Worm (Caenorhabditis elegans) whole organism, mixed stage, embryonic: ENCODE measurements around the gene clec-241.

Experiments used
- M03D4.4 ChIP-seq: sonication (generic microtip); optimal IDR thresholded peaks from 2 replicates; lab custom pipeline; 2017; ENCODE audit warnings: mild to moderate bottlenecking, missing genetic modification characterization, missing compliant biosample characterization
- bed-3 ChIP-seq: fragments of 200-800 bp; sonication (Bioruptor generic); optimal IDR thresholded peaks from 3 replicates; lab custom pipeline; 2018; ENCODE audit warnings: mild to moderate bottlenecking, missing genetic modification characterization, moderate library complexity, missing compliant biosample characterization
- blmp-1 ChIP-seq: fragments of 150-350 bp; optimal IDR thresholded peaks from 2 replicates; lab custom pipeline; 2014; ENCODE audit warnings: missing biosample characterization, missing genetic modification characterization
- ceh-39 ChIP-seq: fragments of 150-350 bp; optimal IDR thresholded peaks from 2 replicates; lab custom pipeline; 2014; ENCODE audit warnings: missing biosample characterization, missing genetic modification characterization
- ceh-43 ChIP-seq: fragments of 200-800 bp; sonication (Bioruptor generic); optimal IDR thresholded peaks from 2 replicates; lab custom pipeline; 2018; ENCODE audit warnings: mild to moderate bottlenecking, missing genetic modification characterization, moderate library complexity, missing compliant biosample characterization
- ceh-83 ChIP-seq: fragments of 200-800 bp; sonication (Bioruptor generic); optimal IDR thresholded peaks from 2 replicates; lab custom pipeline; 2018; ENCODE audit warnings: mild to moderate bottlenecking, missing genetic modification characterization, missing compliant biosample characterization
- ces-1 ChIP-seq: fragments of 150-350 bp; optimal IDR thresholded peaks from 2 replicates; lab custom pipeline; 2014; ENCODE audit warnings: missing biosample characterization, missing genetic modification reagents, missing genetic modification characterization
- cnd-1 ChIP-seq: fragments of 200-800 bp; sonication (Bioruptor generic); optimal IDR thresholded peaks from 2 replicates; lab custom pipeline; 2018; ENCODE audit warnings: mild to moderate bottlenecking, missing genetic modification characterization, missing compliant biosample characterization
- drap-1 ChIP-seq: fragments of 200-800 bp; sonication (Bioruptor generic); optimal IDR thresholded peaks from 3 replicates; lab custom pipeline; 2018; ENCODE audit warnings: mild to moderate bottlenecking, missing genetic modification characterization, missing compliant biosample characterization
- elt-1 ChIP-seq: sonication (generic microtip); optimal IDR thresholded peaks from 2 replicates; lab custom pipeline; 2017; ENCODE audit warnings: missing genetic modification characterization, mild to moderate bottlenecking, missing compliant biosample characterization, antibody characterized with exemption, moderate library complexity, borderline replicate concordance; ENCODE audit not compliant: insufficient read depth
- elt-3 ChIP-seq: fragments of 150-350 bp; optimal IDR thresholded peaks from 2 replicates; lab custom pipeline; 2014; ENCODE audit warnings: missing biosample characterization, missing genetic modification characterization
- ham-2 ChIP-seq: fragments of 200-800 bp; sonication (Bioruptor generic); optimal IDR thresholded peaks from 2 replicates; lab custom pipeline; 2018; ENCODE audit warnings: mild to moderate bottlenecking, missing genetic modification characterization, missing compliant biosample characterization
- hlh-1 ChIP-seq: fragments of 150-350 bp; optimal IDR thresholded peaks from 2 replicates; lab custom pipeline; 2014; ENCODE audit warnings: missing biosample characterization, missing genetic modification reagents, missing genetic modification characterization
- lin-13 ChIP-seq: fragments of 150-350 bp; optimal IDR thresholded peaks from 2 replicates; lab custom pipeline; 2014; ENCODE audit warnings: missing biosample characterization, missing genetic modification characterization
- lin-32 ChIP-seq: fragments of 200-800 bp; sonication (Bioruptor generic); optimal IDR thresholded peaks from 2 replicates; lab custom pipeline; 2018; ENCODE audit warnings: mild to moderate bottlenecking, missing genetic modification characterization, missing compliant biosample characterization
- lsy-2 ChIP-seq: fragments of 150-350 bp; optimal IDR thresholded peaks from 2 replicates; lab custom pipeline; 2014; ENCODE audit warnings: missing biosample characterization, missing genetic modification characterization
- mls-2 ChIP-seq: sonication (generic microtip); optimal IDR thresholded peaks from 2 replicates; lab custom pipeline; 2016; ENCODE audit warnings: mild to moderate bottlenecking, missing genetic modification characterization, moderate library complexity, missing compliant biosample characterization
- nhr-12 ChIP-seq: fragments of 150-350 bp; optimal IDR thresholded peaks from 2 replicates; lab custom pipeline; 2014; ENCODE audit warnings: missing biosample characterization, missing genetic modification characterization
- nhr-2 ChIP-seq: fragments of 150-350 bp; optimal IDR thresholded peaks from 2 replicates; lab custom pipeline; 2014; ENCODE audit warnings: missing biosample characterization, missing genetic modification characterization
- nhr-237 ChIP-seq: fragments of 150-350 bp; optimal IDR thresholded peaks from 2 replicates; lab custom pipeline; 2014; ENCODE audit warnings: missing biosample characterization, missing genetic modification characterization
- nhr-28 ChIP-seq: fragments of 150-350 bp; optimal IDR thresholded peaks from 2 replicates; lab custom pipeline; 2014; ENCODE audit warnings: missing biosample characterization, missing genetic modification characterization
- sem-2 ChIP-seq: fragments of 200-800 bp; sonication (Bioruptor generic); optimal IDR thresholded peaks from 2 replicates; lab custom pipeline; 2018; ENCODE audit warnings: mild to moderate bottlenecking, missing genetic modification characterization, missing compliant biosample characterization
- snpc-4 ChIP-seq: fragments of 150-350 bp; optimal IDR thresholded peaks from 2 replicates; lab custom pipeline; 2014; ENCODE audit warnings: missing biosample characterization, missing genetic modification characterization
- sptf-1 ChIP-seq: sonication (generic microtip); optimal IDR thresholded peaks from 2 replicates; lab custom pipeline; 2017; ENCODE audit warnings: mild to moderate bottlenecking, missing genetic modification characterization, moderate library complexity, missing compliant biosample characterization
- tbx-8 ChIP-seq: fragments of 200-800 bp; sonication (Bioruptor generic); optimal IDR thresholded peaks from 2 replicates; lab custom pipeline; 2018; ENCODE audit warnings: mild to moderate bottlenecking, missing genetic modification characterization, moderate library complexity, missing compliant biosample characterization
- zip-8 ChIP-seq: fragments of 150-350 bp; optimal IDR thresholded peaks from 2 replicates; lab custom pipeline; 2014; ENCODE audit warnings: missing biosample characterization, missing genetic modification characterization
- ztf-11 ChIP-seq: fragments of 150-350 bp; optimal IDR thresholded peaks from 2 replicates; lab custom pipeline; 2014; ENCODE audit warnings: missing biosample characterization, missing genetic modification characterization

clec-241 gene

DNA sequence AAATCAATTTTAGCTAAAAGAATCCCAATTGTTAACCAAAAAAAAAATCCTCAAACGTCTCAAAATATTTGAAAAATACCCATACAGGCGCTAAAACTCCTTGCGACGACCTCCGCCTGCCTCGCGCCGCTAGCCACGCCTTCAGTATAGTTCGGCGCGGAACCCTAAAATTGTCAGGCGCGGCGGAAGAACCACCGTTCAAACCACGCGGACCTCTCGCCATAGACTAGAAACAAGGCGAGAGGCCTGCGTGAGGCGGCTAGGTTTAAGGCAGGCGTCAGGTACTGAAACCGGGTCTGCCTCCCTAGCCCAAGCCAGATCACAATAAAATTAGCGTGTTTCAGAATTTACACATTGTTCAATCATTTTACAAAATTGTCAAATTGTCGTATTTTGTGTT lies 20.7 kb downstream of the clec-241 start:
- TF ChIP-seq ceh-83 (no peak), ztf-11 (no peak), zip-8 (tag; lab: Kevin White, UChicago) (no peak), hlh-1 (tag; lab: Kevin White, UChicago) (no peak), lsy-2 (no peak), lin-13 (tag; lab: Kevin White, UChicago) (no peak), sem-2 (no peak), tbx-8 (no peak), sptf-1 (tag; lab: Kevin White, UChicago) (no peak), blmp-1 (no peak), cnd-1 (tag; lab: Kevin White, UChicago) (no peak), bed-3 (no peak), ceh-43 (GFP tag; lab: Kevin White, UChicago) (no peak), snpc-4 (tag; lab: Kevin White, UChicago) (no peak), ces-1 (GFP tag; lab: Kevin White, UChicago) (no peak)
- TF ChIP-seq, all 35 proteins: peak for 0

DNA sequence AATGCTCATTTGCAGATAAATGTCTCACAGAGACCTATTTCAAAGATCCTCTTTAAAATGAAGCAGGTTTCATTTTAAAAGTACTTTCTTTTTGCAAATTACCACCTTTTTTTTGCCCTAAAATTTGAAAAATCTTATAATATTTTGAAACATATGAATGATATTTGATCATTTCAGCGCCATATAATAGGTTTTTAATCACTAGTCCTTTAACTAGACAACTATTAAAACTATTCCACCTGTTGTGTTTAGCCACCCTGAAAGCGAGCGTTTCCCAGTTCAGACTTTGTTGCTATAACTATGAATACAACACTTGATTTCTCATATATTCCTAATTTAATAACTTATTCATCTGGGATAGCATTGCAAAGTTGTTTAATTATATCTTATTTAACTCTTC lies 21.4 kb downstream of the clec-241 start, which contains the start of gene srz-95:
srz-95 (plus strand) TSS at position 301 of the 400 bp plus-strand sequence.
- TF ChIP-seq zip-8 (tag; lab: Kevin White, UChicago) (no peak), mls-2 (no peak), lin-32 (GFP tag; lab: Kevin White, UChicago) (no peak), nhr-237 (no peak), elt-3 (tag; lab: Kevin White, UChicago) (no peak), ztf-11 (no peak)
- TF ChIP-seq, all 35 proteins: peak for 0

DNA sequence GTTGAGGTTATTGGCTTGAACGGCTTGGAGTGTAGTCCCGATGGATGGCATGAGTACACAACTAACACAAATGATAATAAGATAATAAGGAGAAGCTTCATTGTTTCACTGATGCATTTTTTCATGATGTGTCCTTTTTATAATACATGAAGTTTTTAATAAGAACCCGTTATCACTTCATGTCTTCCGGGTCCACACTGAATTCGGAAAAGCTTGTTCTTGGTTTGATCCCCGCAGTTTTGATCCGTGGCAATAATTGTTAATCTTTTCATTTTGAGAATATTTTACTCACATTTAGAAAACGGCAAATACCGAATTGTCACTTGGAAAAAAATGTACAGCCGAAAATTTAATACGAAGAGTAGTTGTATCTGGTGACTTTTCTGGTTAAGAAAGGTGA lies 24.5 kb downstream of the clec-241 start, which contains the start of gene Y102A5C.27:
Y102A5C.27 (minus strand) TSS at position 101 of the 400 bp plus-strand sequence.
- no peak for TF ChIP-seq elt-1 (tag; lab: Kevin White, UChicago)
- TF ChIP-seq M03D4.4 (tag; lab: Kevin White, UChicago), result no peak
- TF ChIP-seq nhr-2 (tag; lab: Kevin White, UChicago), result no peak
- TF ChIP-seq, all 35 proteins: peak for 0

DNA sequence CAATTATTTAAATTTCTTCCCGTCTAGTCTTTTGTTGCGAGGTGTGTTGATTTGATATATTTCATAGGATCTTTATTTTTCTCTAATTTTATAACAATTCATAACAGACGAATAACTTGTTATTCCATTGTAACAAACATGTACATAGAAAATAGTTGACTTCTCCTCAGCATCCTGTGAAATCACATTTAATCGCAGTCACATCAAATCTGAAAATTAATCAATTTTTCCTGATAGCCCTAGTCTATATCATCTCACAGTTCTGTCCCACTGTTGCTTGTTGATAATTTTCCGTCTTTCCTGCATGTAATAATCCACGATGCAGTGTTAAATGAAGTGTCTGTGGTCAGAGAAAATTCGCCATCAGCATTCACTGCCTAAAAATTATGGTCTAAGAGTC lies 25.3 kb downstream of the clec-241 start:
- no peak for TF ChIP-seq ham-2 (GFP tag; lab: Kevin White, UChicago)
- no peak for TF ChIP-seq nhr-12
- no peak for TF ChIP-seq lin-13 (tag; lab: Kevin White, UChicago)
- no peak for TF ChIP-seq bed-3
- no peak for TF ChIP-seq nhr-2 (tag; lab: Kevin White, UChicago)
- TF ChIP-seq zip-8 (tag; lab: Kevin White, UChicago), result no peak
- no peak for TF ChIP-seq tbx-8
- TF ChIP-seq ceh-39 (tag; lab: Kevin White, UChicago), result no peak
- TF ChIP-seq, all 35 proteins: peak for 0

DNA sequence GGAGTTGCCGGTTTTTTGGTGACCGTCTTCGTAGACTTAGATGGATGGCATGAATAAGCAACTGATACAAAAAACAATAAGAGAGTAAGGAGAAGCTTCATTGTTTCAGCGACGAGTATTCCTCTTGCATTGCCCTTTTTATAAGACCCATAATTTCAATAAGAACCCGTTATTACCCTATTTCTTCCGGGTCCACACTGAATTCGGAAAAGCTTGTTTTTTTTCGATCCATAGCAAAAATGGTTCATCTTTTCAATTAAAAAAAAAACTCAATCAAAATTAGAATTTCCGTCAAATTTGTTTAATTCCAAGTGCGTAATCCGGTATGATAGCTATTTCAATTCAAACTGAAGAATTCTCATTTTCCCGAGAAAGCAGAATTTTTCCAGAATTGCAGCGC lies 26.1 kb downstream of the clec-241 start, which contains the start of gene Y102A5C.40:
Y102A5C.40 (minus strand) TSS at position 101 of the 400 bp plus-strand sequence.
- TF ChIP-seq nhr-28 (tag; lab: Kevin White, UChicago), result no peak

DNA sequence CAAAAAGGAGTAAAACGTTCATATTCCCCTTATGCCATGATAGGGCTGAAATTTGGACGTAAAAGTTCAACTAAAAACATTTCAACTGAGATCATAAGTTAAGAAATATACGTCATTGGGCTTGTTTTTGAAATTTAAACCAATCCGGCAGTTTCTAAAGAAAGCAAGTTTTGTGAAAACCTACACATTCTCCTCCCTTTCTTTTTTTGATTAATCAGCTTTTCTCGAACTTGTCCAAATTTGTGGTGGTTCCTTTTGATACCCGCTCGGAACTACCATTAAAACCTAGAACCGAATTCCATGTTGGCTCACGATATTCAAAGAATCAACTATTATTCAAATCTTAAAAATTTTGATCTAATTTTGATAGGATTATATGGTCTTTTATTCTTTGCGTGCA lies 32.8 kb downstream of the clec-241 start, which contains the start of gene srz-54:
srz-54 (plus strand) TSS at position 301 of the 400 bp plus-strand sequence.
- TF ChIP-seq lin-32 (GFP tag; lab: Kevin White, UChicago) (no peak), sem-2 (no peak), drap-1 (no peak), blmp-1 (no peak), elt-1 (tag; lab: Kevin White, UChicago) (no peak), sptf-1 (tag; lab: Kevin White, UChicago) (no peak)

- TF ChIP-seq cnd-1 (tag; lab: Kevin White, UChicago), result no peak
- no peak for TF ChIP-seq elt-1 (tag; lab: Kevin White, UChicago)
- TF ChIP-seq ceh-43 (GFP tag; lab: Kevin White, UChicago), result no peak
- TF ChIP-seq nhr-28 (tag; lab: Kevin White, UChicago), result no peak
Observed at ce11 chrV:16974919-16975318, 38.2 kb downstream of the clec-241 start, which contains the start of gene srx-54. Gene srx-54, plus strand, starts transcription at chrV:16975219.
